Fruit fly (Drosophila melanogaster) whole organism: Measurements from ENCODE around the gene CG45064.

Experiments used
- EcR ChIP-seq, 2 experiments: fragments of >200 bp; optimal IDR thresholded peaks; 2 replicates each; lab custom pipeline; 2017; ENCODE audit warnings: missing biosample characterization in 2 of 2, missing genetic modification characterization in 2 of 2, missing genetic modification reagents in 2 of 2
- pan ChIP-seq: fragments of >200 bp; optimal IDR thresholded peaks from 2 replicates; lab custom pipeline; 2017
- psq ChIP-seq: fragments of >200 bp; optimal IDR thresholded peaks from 2 replicates; lab custom pipeline; 2017

DNA sequence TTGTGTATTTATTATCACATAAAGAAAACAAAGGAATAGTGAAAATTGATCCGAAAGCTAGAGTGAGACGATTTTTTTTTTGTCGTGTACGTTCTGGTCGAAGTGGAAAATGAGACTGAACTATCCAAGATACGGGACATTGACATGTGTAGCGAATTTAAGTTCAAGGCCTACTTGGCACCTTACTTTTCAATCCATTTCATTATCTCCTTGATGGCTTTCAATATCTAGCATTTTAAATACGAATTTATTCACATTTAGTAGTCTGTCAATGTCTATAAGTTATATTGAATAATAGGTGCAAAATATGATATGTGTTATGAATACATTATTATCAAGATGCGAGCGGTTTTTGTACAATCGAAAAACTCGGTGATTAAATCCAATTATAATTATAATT, 46.5 kb upstream of the CG45064 start, which contains the start of gene CG32591:
- TF ChIP-seq EcR (GFP tag; optimal IDR thresholded peaks at IDR 0.05; lab: Kevin White, UChicago) (no peak), psq (lab: Kevin White, UChicago) (no peak), pan (no peak)
